Fruit fly (Drosophila melanogaster) whole organism, embryonic: ENCODE results near the gene CG14720.

Experiments used
- Asciz ChIP-seq: fragments of 200-800 bp; sonication (Bioruptor generic); optimal IDR thresholded peaks from 2 replicates; lab custom pipeline; 2017; ENCODE audit warnings: missing biosample characterization, mild to moderate bottlenecking, missing genetic modification characterization, missing genetic modification reagents
- CG10209 ChIP-seq: fragments of 200-800 bp; sonication (Bioruptor generic); optimal IDR thresholded peaks from 3 replicates; lab custom pipeline; 2017; ENCODE audit warnings: missing biosample characterization, mild to moderate bottlenecking, missing genetic modification characterization, missing genetic modification reagents
- CG10543 ChIP-seq: fragments of 200-800 bp; sonication (Bioruptor generic); optimal IDR thresholded peaks from 3 replicates; lab custom pipeline; 2017; ENCODE audit warnings: missing biosample characterization, mild to moderate bottlenecking, missing genetic modification characterization, moderate library complexity
- CG12104 ChIP-seq: fragments of 200-800 bp; sonication (Bioruptor generic); optimal IDR thresholded peaks from 3 replicates; lab custom pipeline; 2016; ENCODE audit warnings: missing biosample characterization, missing genetic modification characterization
- CG12299 ChIP-seq: fragments of 200-800 bp; sonication (Bioruptor generic); optimal IDR thresholded peaks from 2 replicates; lab custom pipeline; 2018; ENCODE audit warnings: missing biosample characterization, mild to moderate bottlenecking, missing genetic modification characterization
- CG12942 ChIP-seq: fragments of 200-800 bp; sonication (Bioruptor generic); optimal IDR thresholded peaks from 3 replicates; lab custom pipeline; 2016; ENCODE audit warnings: missing biosample characterization, missing genetic modification characterization
- CG14441 ChIP-seq: fragments of 200-800 bp; sonication (Bioruptor generic); IDR thresholded peaks from 2 replicates; pipeline ENCODE4 v1.3.6; 2022; ENCODE audit warnings: missing biosample characterization, missing genetic modification characterization
- CG16813 ChIP-seq: fragments of 200-800 bp; sonication (Bioruptor generic); IDR thresholded peaks from 3 replicates; pipeline ENCODE4 v1.3.6; 2022; ENCODE audit warnings: missing biosample characterization, missing genetic modification characterization; ENCODE audit not compliant: partially characterized antibody
- CG17361 ChIP-seq: fragments of 200-800 bp; sonication (Bioruptor generic); IDR thresholded peaks from 3 replicates; pipeline ENCODE4 v1.3.6; 2022; ENCODE audit warnings: missing biosample characterization, missing genetic modification characterization
- CG18262 ChIP-seq: fragments of 200-800 bp; optimal IDR thresholded peaks from 3 replicates; lab custom pipeline; 2019; ENCODE audit warnings: missing biosample characterization, mild to moderate bottlenecking, missing genetic modification characterization, moderate library complexity
- CG31441 ChIP-seq: fragments of 200-800 bp; sonication (Bioruptor generic); IDR thresholded peaks from 2 replicates; pipeline ENCODE4 v1.3.6; 2022; ENCODE audit warnings: missing biosample characterization, missing genetic modification characterization
- CG32772 ChIP-seq: fragments of 200-800 bp; sonication (Bioruptor generic); IDR thresholded peaks from 2 replicates; pipeline ENCODE4 v1.3.6; 2022; ENCODE audit warnings: missing biosample characterization, missing genetic modification characterization
- CG3281 ChIP-seq: fragments of 200-800 bp; sonication (Bioruptor generic); optimal IDR thresholded peaks from 3 replicates; lab custom pipeline; 2017; ENCODE audit warnings: missing biosample characterization, mild to moderate bottlenecking, missing genetic modification characterization
- CG3847 ChIP-seq: fragments of 200-800 bp; sonication (Bioruptor generic); IDR thresholded peaks from 2 replicates; pipeline ENCODE4 v1.3.6; 2022; ENCODE audit warnings: missing biosample characterization, missing genetic modification characterization
- CG6272 ChIP-seq: fragments of 200-800 bp; sonication (Bioruptor generic); IDR thresholded peaks from 2 replicates; pipeline ENCODE4 v1.3.6; 2022; ENCODE audit warnings: missing biosample characterization, missing genetic modification characterization
- CG7963 ChIP-seq: fragments of 200-800 bp; sonication (Bioruptor generic); IDR thresholded peaks from 3 replicates; pipeline ENCODE4 v1.3.6; 2022; ENCODE audit warnings: missing biosample characterization, missing genetic modification characterization; ENCODE audit not compliant: partially characterized antibody
- CG8388 ChIP-seq: fragments of 200-800 bp; sonication (Bioruptor generic); optimal IDR thresholded peaks from 2 replicates; lab custom pipeline; 2019; ENCODE audit warnings: missing biosample characterization, mild to moderate bottlenecking, missing genetic modification characterization, moderate library complexity
- CG9932 ChIP-seq: fragments of 200-800 bp; sonication (Bioruptor generic); IDR thresholded peaks from 2 replicates; pipeline ENCODE4 v1.3.6; 2022; ENCODE audit warnings: missing biosample characterization, missing genetic modification characterization
- Doc2 ChIP-seq: fragments of 200-800 bp; sonication (Bioruptor generic); IDR thresholded peaks from 2 replicates; pipeline ENCODE4 v1.3.6; 2022; ENCODE audit warnings: missing biosample characterization, missing genetic modification characterization
- E2f2 ChIP-seq: fragments of 200-800 bp; sonication (Bioruptor generic); IDR thresholded peaks from 2 replicates; pipeline ENCODE4 v1.3.6; 2022; ENCODE audit warnings: missing biosample characterization, missing genetic modification characterization
- Elba2 ChIP-seq: fragments of 200-800 bp; sonication (Bioruptor generic); optimal IDR thresholded peaks from 3 replicates; lab custom pipeline; 2016; ENCODE audit warnings: missing biosample characterization, missing genetic modification characterization
- Fer1 ChIP-seq: fragments of 200-800 bp; sonication (Bioruptor generic); optimal IDR thresholded peaks from 2 replicates; lab custom pipeline; 2017; ENCODE audit warnings: missing biosample characterization, mild to moderate bottlenecking, missing genetic modification characterization
- GATAe ChIP-seq: fragments of 200-800 bp; sonication (Bioruptor generic); conservative IDR thresholded peaks from 2 replicates; pipeline ENCODE4 v1.3.6; 2022; ENCODE audit warnings: missing biosample characterization, missing genetic modification characterization
- HLH4C ChIP-seq: fragments of 200-800 bp; sonication (Bioruptor generic); IDR thresholded peaks from 3 replicates; pipeline ENCODE4 v1.3.6; 2022; ENCODE audit warnings: missing biosample characterization, missing genetic modification characterization; ENCODE audit not compliant: partially characterized antibody
- Hand ChIP-seq: fragments of 200-800 bp; sonication (Bioruptor generic); optimal IDR thresholded peaks from 2 replicates; lab custom pipeline; 2017; ENCODE audit warnings: mild to moderate bottlenecking, missing biosample characterization, missing genetic modification reagents, missing genetic modification characterization
- Hmx ChIP-seq: fragments of 200-800 bp; sonication (Bioruptor generic); optimal IDR thresholded peaks from 2 replicates; lab custom pipeline; 2016; ENCODE audit warnings: missing biosample characterization, missing genetic modification characterization
- Hr39 ChIP-seq: fragments of >200 bp; optimal IDR thresholded peaks from 2 replicates; lab custom pipeline; 2017
- Hr78 ChIP-seq, 2 experiments: fragments of 200-800 bp in 1 of 2; fragments of >200 bp in 1 of 2; sonication (Bioruptor generic) in 1 of 2; optimal IDR thresholded peaks; 2 replicates each; lab custom pipeline; 2017 to 2019; ENCODE audit warnings: missing biosample characterization in 2 of 2, missing genetic modification characterization in 2 of 2, mild to moderate bottlenecking in 1 of 2, moderate library complexity in 1 of 2
- Max ChIP-seq: fragments of 200-800 bp; sonication (Bioruptor generic); optimal IDR thresholded peaks from 2 replicates; lab custom pipeline; 2016; ENCODE audit warnings: missing biosample characterization, mild to moderate bottlenecking, missing genetic modification characterization
- NC2α ChIP-seq: fragments of 200-800 bp; sonication (Bioruptor generic); optimal IDR thresholded peaks from 2 replicates; lab custom pipeline; 2016; ENCODE audit warnings: missing biosample characterization, missing genetic modification characterization
- Oaz ChIP-seq: fragments of 200-800 bp; sonication (Bioruptor generic); IDR thresholded peaks from 2 replicates; pipeline ENCODE4 v1.3.6; 2022; ENCODE audit warnings: missing biosample characterization, missing genetic modification characterization
- PHDP ChIP-seq: fragments of 200-800 bp; sonication (Bioruptor generic); optimal IDR thresholded peaks from 3 replicates; lab custom pipeline; 2018; ENCODE audit warnings: missing biosample characterization, mild to moderate bottlenecking, missing genetic modification characterization, moderate library complexity
- Ptx1 ChIP-seq: fragments of 200-800 bp; sonication (Bioruptor generic); IDR thresholded peaks from 2 replicates; pipeline ENCODE4 v1.3.6; 2022; ENCODE audit warnings: missing biosample characterization, missing genetic modification characterization
- Six4 ChIP-seq: fragments of 200-800 bp; sonication (Bioruptor generic); optimal IDR thresholded peaks from 2 replicates; lab custom pipeline; 2016; ENCODE audit warnings: missing biosample characterization, missing genetic modification characterization
- TFAM ChIP-seq: fragments of 200-800 bp; sonication (Bioruptor generic); optimal IDR thresholded peaks from 2 replicates; lab custom pipeline; 2017; ENCODE audit warnings: missing biosample characterization, missing genetic modification characterization, inconsistent platforms
- bab2 ChIP-seq: fragments of 200-800 bp; sonication (Bioruptor generic); optimal IDR thresholded peaks from 2 replicates; lab custom pipeline; 2016; ENCODE audit warnings: missing biosample characterization, missing genetic modification characterization
- bsh ChIP-seq, 2 experiments: fragments of 200-800 bp; sonication (Bioruptor generic); optimal IDR thresholded peaks; 2 replicates each; lab custom pipeline; 2017 to 2018; ENCODE audit warnings: mild to moderate bottlenecking in 2 of 2, missing biosample characterization in 2 of 2, missing genetic modification characterization in 2 of 2, moderate library complexity in 1 of 2
- btn ChIP-seq: fragments of 200-800 bp; sonication (Bioruptor generic); optimal IDR thresholded peaks from 2 replicates; lab custom pipeline; 2016; ENCODE audit warnings: missing biosample characterization, missing genetic modification characterization
- caup ChIP-seq: fragments of 200-800 bp; sonication (Bioruptor generic); optimal IDR thresholded peaks from 3 replicates; lab custom pipeline; 2017; ENCODE audit warnings: missing biosample characterization, mild to moderate bottlenecking, missing genetic modification characterization, moderate library complexity; ENCODE audit not compliant: severe bottlenecking
- chn ChIP-seq: fragments of 200-800 bp; sonication (Bioruptor generic); optimal IDR thresholded peaks from 2 replicates; lab custom pipeline; 2016; ENCODE audit warnings: missing biosample characterization, missing genetic modification characterization
- emc ChIP-seq: fragments of 200-800 bp; sonication (Bioruptor generic); optimal IDR thresholded peaks from 2 replicates; lab custom pipeline; 2016; ENCODE audit warnings: missing biosample characterization, missing genetic modification characterization
- gcm ChIP-seq: fragments of 200-800 bp; sonication (Bioruptor generic); optimal IDR thresholded peaks from 2 replicates; lab custom pipeline; 2019; ENCODE audit warnings: missing biosample characterization, mild to moderate bottlenecking, missing genetic modification characterization, moderate library complexity
- kni ChIP-seq: fragments of 200-800 bp; sonication (Bioruptor generic); optimal IDR thresholded peaks from 3 replicates; lab custom pipeline; 2017; ENCODE audit warnings: mild to moderate bottlenecking, missing biosample characterization, missing genetic modification reagents, missing genetic modification characterization
- maf-S ChIP-seq: fragments of 200-800 bp; sonication (Bioruptor generic); optimal IDR thresholded peaks from 2 replicates; lab custom pipeline; 2016; ENCODE audit warnings: missing biosample characterization, missing genetic modification characterization
- repo ChIP-seq: fragments of 200-800 bp; sonication (Bioruptor generic); optimal IDR thresholded peaks from 2 replicates; lab custom pipeline; 2016; ENCODE audit warnings: missing biosample characterization, missing genetic modification characterization
- rib ChIP-seq: fragments of 200-800 bp; sonication (Bioruptor generic); IDR thresholded peaks from 2 replicates; pipeline ENCODE4 v1.3.6; 2022; ENCODE audit warnings: missing biosample characterization, missing genetic modification characterization
- sc ChIP-seq, 3 experiments: fragments of >200 bp in 2 of 3; fragments of 200-800 bp in 1 of 3; sonication (Bioruptor generic) in 1 of 3; optimal IDR thresholded peaks; 2 replicates in 2 of 3; 3 replicates in 1 of 3; lab custom pipeline; 2017; ENCODE audit warnings: mild to moderate bottlenecking in 1 of 3, missing biosample characterization in 1 of 3, missing genetic modification characterization in 1 of 3, missing genetic modification reagents in 1 of 3
- stwl ChIP-seq: fragments of 200-800 bp; sonication (Bioruptor generic); optimal IDR thresholded peaks from 3 replicates; lab custom pipeline; 2018; ENCODE audit warnings: missing biosample characterization, mild to moderate bottlenecking, missing genetic modification characterization, moderate library complexity
- z ChIP-seq: fragments of 200-800 bp; sonication (Bioruptor generic); IDR thresholded peaks from 3 replicates; pipeline ENCODE4 v1.3.6; 2022; ENCODE audit warnings: missing biosample characterization, missing genetic modification characterization
- zf30C ChIP-seq: fragments of 200-800 bp; sonication (Bioruptor generic); optimal IDR thresholded peaks from 3 replicates; lab custom pipeline; 2018; ENCODE audit warnings: missing biosample characterization, mild to moderate bottlenecking, missing genetic modification characterization

Gene CG14720

DNA sequence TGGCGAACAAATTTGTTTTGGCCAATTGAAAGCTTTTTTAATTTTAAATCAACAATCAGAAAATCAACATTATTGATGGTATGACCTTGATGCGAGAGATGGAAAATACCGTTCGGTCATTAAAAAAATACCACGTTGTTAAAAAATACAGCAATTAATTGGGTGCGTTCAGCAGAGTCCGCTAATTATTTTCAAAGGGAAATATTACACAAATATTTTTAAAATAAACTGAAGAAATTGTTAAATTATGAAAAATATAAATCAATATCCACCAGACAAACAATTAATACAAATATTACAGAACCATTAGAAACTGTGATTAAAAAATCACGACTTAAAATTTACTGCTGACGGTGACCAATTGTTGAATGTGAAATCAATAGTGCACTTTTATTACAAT is 33.5 kb upstream of the CG14720 start, which contains the start of gene CG18476 (continued):
- TF ChIP-seq CG17361 (peak; percentile 96), CG6272 (GFP tag; lab: Robert Waterston, UW) (peak; percentile 93), Six4 (GFP tag; lab: Kevin White, UChicago) (peak; percentile 85), CG16813 (GFP tag; lab: Robert Waterston, UW) (no peak), Hand (peak; percentile 67), zf30C (no peak), btn (GFP tag; lab: Kevin White, UChicago) (no peak), CG12942 (GFP tag; lab: Kevin White, UChicago) (peak; percentile 77), CG8388 (peak; percentile 91), Max (GFP tag; lab: Kevin White, UChicago) (peak; percentile 81), CG18262 (tag; lab: Kevin White, UChicago) (peak; percentile 94), CG3281 (GFP tag; lab: Kevin White, UChicago) (peak; percentile 91), chn (GFP tag; lab: Kevin White, UChicago) (peak; percentile 71), Hmx (peak; percentile 81), CG14441 (peak; percentile 95), repo (GFP tag; lab: Kevin White, UChicago) (peak; percentile 21), Doc2 (GFP tag; lab: Robert Waterston, UW) (peak; percentile 75), CG12299 (tag; lab: Kevin White, UChicago) (peak; percentile 89), Hr78 (GFP tag; optimal IDR thresholded peaks at IDR 0.05; lab: Kevin White, UChicago) (peak in 1 of 2 experiments; percentile 54), HLH4C (GFP tag; lab: Robert Waterston, UW) (no peak), maf-S (GFP tag; lab: Kevin White, UChicago) (peak; percentile 59), Fer1 (GFP tag; lab: Kevin White, UChicago) (peak; percentile 90), Ptx1 (GFP tag; lab: Robert Waterston, UW) (peak; percentile 95), CG10209 (GFP tag; lab: Kevin White, UChicago) (peak; percentile 89), Oaz (peak; percentile 87), sc (optimal IDR thresholded peaks at IDR 0.05; lab: Kevin White, UChicago) (no peak), sc (GFP tag; optimal IDR thresholded peaks at IDR 0.05; lab: Kevin White, UChicago) (peak; percentile 44), rib (peak; percentile 83), bsh (GFP tag; optimal IDR thresholded peaks at IDR 0.05; lab: Kevin White, UChicago) (peak; percentile 2 to 93), TFAM (GFP tag; lab: Kevin White, UChicago) (no peak), GATAe (GFP tag; lab: Robert Waterston, UW) (peak; percentile 84), gcm (GFP tag; lab: Kevin White, UChicago) (peak; percentile 92), Asciz (GFP tag; lab: Kevin White, UChicago) (peak; percentile 90), Elba2 (GFP tag; lab: Kevin White, UChicago) (peak; percentile 38), CG31441 (GFP tag; lab: Robert Waterston, UW) (peak; percentile 100), caup (GFP tag; lab: Kevin White, UChicago) (peak; percentile 89), CG32772 (GFP tag; lab: Robert Waterston, UW) (peak; percentile 92), stwl (tag; lab: Kevin White, UChicago) (peak; percentile 68), bab2 (peak; percentile 76), kni (GFP tag; lab: Kevin White, UChicago) (peak; percentile 26), CG3847 (GFP tag; lab: Robert Waterston, UW) (peak; percentile 91), CG12104 (GFP tag; lab: Kevin White, UChicago) (peak; percentile 89), Hr39 (lab: Kevin White, UChicago) (no peak), CG7963 (GFP tag; lab: Robert Waterston, UW) (no peak), CG10543 (peak; percentile 66), z (no peak), CG9932 (GFP tag; lab: Robert Waterston, UW) (peak; percentile 91), emc (GFP tag; lab: Kevin White, UChicago) (peak; percentile 42), NC2α (GFP tag; lab: Kevin White, UChicago) (peak; percentile 53), PHDP (tag; lab: Kevin White, UChicago) (peak; percentile 94), E2f2 (GFP tag; lab: Robert Waterston, UW) (peak; percentile 74)
